Worm (Caenorhabditis elegans) whole organism, L2 larva: Measurements from ENCODE around the gene Y54F10BM.20.

Source experiments
- R02D3.7 ChIP-seq: fragments of 150-350 bp; optimal IDR thresholded peaks from 2 replicates; lab custom pipeline; 2014; ENCODE audit warnings: missing biosample characterization, missing genetic modification characterization
- ZK546.5 ChIP-seq: sonication (generic microtip); optimal IDR thresholded peaks from 2 replicates; lab custom pipeline; 2017; ENCODE audit warnings: missing biosample characterization, missing genetic modification characterization
- blmp-1 ChIP-seq: sonication (generic microtip); optimal IDR thresholded peaks from 2 replicates; lab custom pipeline; 2017; ENCODE audit warnings: missing genetic modification characterization, mild to moderate bottlenecking, missing compliant biosample characterization, antibody characterized with exemption, moderate library complexity; ENCODE audit not compliant: insufficient read depth
- egl-27 ChIP-seq: sonication (generic microtip); optimal IDR thresholded peaks from 3 replicates; lab custom pipeline; 2017; ENCODE audit warnings: missing biosample characterization, missing genetic modification reagents, missing genetic modification characterization
- nhr-23 ChIP-seq: fragments of 150-350 bp; optimal IDR thresholded peaks from 2 replicates; lab custom pipeline; 2014; ENCODE audit warnings: missing biosample characterization, missing genetic modification reagents, missing genetic modification characterization
- nhr-237 ChIP-seq: fragments of 150-350 bp; optimal IDR thresholded peaks from 2 replicates; lab custom pipeline; 2014; ENCODE audit warnings: missing biosample characterization, missing genetic modification characterization
- nhr-77 ChIP-seq: fragments of 150-350 bp; optimal IDR thresholded peaks from 2 replicates; lab custom pipeline; 2014; ENCODE audit warnings: missing biosample characterization, missing genetic modification characterization
- skn-1 ChIP-seq: sonication (generic microtip); optimal IDR thresholded peaks from 2 replicates; lab custom pipeline; 2017; ENCODE audit warnings: missing biosample characterization, missing genetic modification characterization
- unc-39 ChIP-seq: fragments of 150-350 bp; optimal IDR thresholded peaks from 2 replicates; lab custom pipeline; 2014; ENCODE audit warnings: missing biosample characterization, missing genetic modification characterization
- unc-62 ChIP-seq: fragments of 150-350 bp; optimal IDR thresholded peaks from 2 replicates; lab custom pipeline; 2014; ENCODE audit warnings: missing biosample characterization, missing genetic modification reagents, missing genetic modification characterization
- ztf-11 ChIP-seq: sonication (generic microtip); optimal IDR thresholded peaks from 2 replicates; lab custom pipeline; 2017; ENCODE audit warnings: missing biosample characterization, missing genetic modification characterization

ce11 chrIII:2279457-2279856, 28.6 kb upstream of the Y54F10BM.20 start, which contains the start of gene Y54F10BM.23:
- TF ChIP-seq skn-1 (tag; lab: Kevin White, UChicago) (no peak), ztf-11 (tag; lab: Kevin White, UChicago) (no peak), unc-62 (GFP tag; lab: Kevin White, UChicago) (no peak), egl-27 (tag; lab: Kevin White, UChicago) (no peak), ZK546.5 (no peak), unc-39 (no peak), blmp-1 (tag; lab: Kevin White, UChicago) (no peak), R02D3.7 (no peak), nhr-77 (no peak), nhr-23 (tag; lab: Kevin White, UChicago) (no peak), nhr-237 (tag; lab: Kevin White, UChicago) (no peak)
